Worm (Caenorhabditis elegans) whole organism, L3 larva: ENCODE data around the gene ttr-18.

Experiments
- aly-2 ChIP-seq: fragments of 150-350 bp; optimal IDR thresholded peaks from 2 replicates; lab custom pipeline; 2014; ENCODE audit warnings: missing biosample characterization, missing genetic modification characterization
- ceh-82 ChIP-seq: fragments of 150-350 bp; optimal IDR thresholded peaks from 2 replicates; lab custom pipeline; 2014; ENCODE audit warnings: missing biosample characterization, missing genetic modification characterization
- lin-39 ChIP-seq: fragments of 150-350 bp; optimal IDR thresholded peaks from 2 replicates; lab custom pipeline; 2018; ENCODE audit warnings: missing biosample characterization, missing genetic modification reagents, missing genetic modification characterization
- nhr-28 ChIP-seq: fragments of 150-350 bp; optimal IDR thresholded peaks from 2 replicates; lab custom pipeline; 2014; ENCODE audit warnings: missing biosample characterization, missing genetic modification characterization
- zag-1 ChIP-seq: fragments of 150-350 bp; optimal IDR thresholded peaks from 2 replicates; lab custom pipeline; 2014; ENCODE audit warnings: missing biosample characterization, missing genetic modification characterization
- ztf-4 ChIP-seq: fragments of 150-350 bp; optimal IDR thresholded peaks from 2 replicates; lab custom pipeline; 2014; ENCODE audit warnings: missing biosample characterization, missing genetic modification characterization

DNA sequence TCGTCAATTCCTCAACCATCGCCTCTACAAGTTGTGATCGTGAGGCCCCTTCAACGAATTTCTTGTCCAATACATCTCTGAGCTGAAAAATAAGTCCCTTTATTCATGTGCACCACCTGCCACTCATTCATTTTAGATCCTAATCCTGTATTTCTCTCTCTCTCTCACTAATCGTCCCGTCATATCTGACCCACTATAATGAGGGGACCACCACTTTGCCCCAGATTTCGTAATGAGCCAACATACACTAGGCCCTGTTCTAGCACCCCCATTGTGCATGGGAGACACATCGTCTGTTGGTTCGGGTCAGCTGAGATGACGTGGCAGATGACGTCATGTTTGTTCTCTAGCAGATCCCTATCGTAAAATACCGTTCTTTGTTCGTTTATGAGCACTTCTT lies 48.9 kb upstream of the ttr-18 start:
- TF ChIP-seq ztf-4 (tag; lab: Kevin White, UChicago) (no peak), lin-39 (tag; lab: Kevin White, UChicago) (no peak), aly-2 (tag; lab: Kevin White, UChicago) (no peak), nhr-28 (tag; lab: Kevin White, UChicago) (no peak), zag-1 (tag; lab: Kevin White, UChicago) (no peak), ceh-82 (tag; lab: Kevin White, UChicago) (no peak)
